Worm (Caenorhabditis elegans) whole organism, midembryonic: ENCODE results near the gene F54B11.8.

ENCODE experiments used
- T22C8.4 ChIP-seq: fragments of 200-800 bp; sonication (Bioruptor generic); IDR thresholded peaks from 2 replicates; pipeline ENCODE4 v1.3.6; 2022; ENCODE audit warnings: missing genetic modification characterization, missing compliant biosample characterization
- cog-1 ChIP-seq: sonication (generic microtip); optimal IDR thresholded peaks from 2 replicates; lab custom pipeline; 2016; ENCODE audit warnings: missing genetic modification characterization, missing compliant biosample characterization
- klf-2 ChIP-seq: fragments of 200-800 bp; sonication (Bioruptor generic); conservative IDR thresholded peaks from 2 replicates; pipeline ENCODE4 v1.3.6; 2022; ENCODE audit warnings: missing genetic modification reagents, missing genetic modification characterization, missing compliant biosample characterization
- med-1 ChIP-seq: sonication (generic microtip); optimal IDR thresholded peaks from 2 replicates; lab custom pipeline; 2017; ENCODE audit warnings: missing genetic modification characterization, mild to moderate bottlenecking, missing compliant biosample characterization, antibody characterized with exemption, missing genetic modification reagents; ENCODE audit not compliant: insufficient read depth
- ref-1 ChIP-seq: fragments of 200-800 bp; sonication (Bioruptor generic); conservative IDR thresholded peaks from 2 replicates; pipeline ENCODE4 v1.3.6; 2022; ENCODE audit warnings: missing genetic modification reagents, missing genetic modification characterization, missing compliant biosample characterization
- tab-1 ChIP-seq: fragments of 200-800 bp; sonication (Bioruptor generic); IDR thresholded peaks from 2 replicates; pipeline ENCODE4 v1.3.6; 2022; ENCODE audit warnings: missing genetic modification characterization, missing compliant biosample characterization
- ztf-23 ChIP-seq: fragments of 200-800 bp; sonication (Bioruptor generic); IDR thresholded peaks from 2 replicates; pipeline ENCODE4 v1.3.6; 2022; ENCODE audit warnings: missing genetic modification reagents, missing genetic modification characterization, missing compliant biosample characterization
- ztf-29 ChIP-seq: fragments of 200-800 bp; sonication (Bioruptor generic); IDR thresholded peaks from 2 replicates; pipeline ENCODE4 v1.3.6; 2022; ENCODE audit warnings: missing genetic modification reagents, missing genetic modification characterization, missing compliant biosample characterization

DNA sequence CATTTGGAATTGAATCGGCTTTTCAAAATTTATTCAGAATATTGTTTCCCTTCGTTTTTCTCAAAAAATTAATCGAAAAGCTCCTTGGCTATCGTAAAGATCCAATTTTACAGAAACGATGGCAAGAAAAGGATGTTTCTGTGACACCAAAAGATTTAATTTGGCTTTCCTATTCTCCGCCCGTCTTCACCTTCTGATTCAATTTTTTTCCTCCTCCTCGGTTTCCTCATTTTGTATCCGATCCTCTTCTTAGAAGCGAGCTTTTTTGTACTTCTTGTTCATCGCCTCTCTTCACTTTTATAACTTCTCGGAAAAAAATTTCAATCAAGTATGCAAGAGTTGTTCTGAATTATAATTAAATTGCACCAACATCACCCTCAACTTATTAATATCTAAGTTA is 6.3 kb upstream of the F54B11.8 start:
- TF ChIP-seq ztf-29: no peak
- no peak for TF ChIP-seq ref-1 (GFP tag; lab: Robert Waterston, UW)
- TF ChIP-seq T22C8.4: no peak
- TF ChIP-seq klf-2: no peak
- no peak for TF ChIP-seq med-1 (GFP tag; lab: Kevin White, UChicago)
- TF ChIP-seq ztf-23: no peak
- no peak for TF ChIP-seq cog-1 (tag; lab: Kevin White, UChicago)
- TF ChIP-seq tab-1: no peak
